Worm (Caenorhabditis elegans) whole organism, young adult: ENCODE measurements around the gene F46G10.2.
A peak's percentile ranks its signal among the peaks of the same experiment; 100 is the strongest.

Experiments used
- B0019.2 ChIP-seq: fragments of 200-800 bp; sonication (Bioruptor generic); conservative IDR thresholded peaks from 2 replicates; pipeline ENCODE4 v1.3.6; 2022; ENCODE audit warnings: missing genetic modification reagents, missing genetic modification characterization, missing compliant biosample characterization
- F33H1.4 ChIP-seq: fragments of 200-800 bp; sonication (Bioruptor generic); IDR thresholded peaks from 2 replicates; pipeline ENCODE4 v1.3.6; 2022; ENCODE audit warnings: missing genetic modification reagents, missing genetic modification characterization, missing compliant biosample characterization
- F37B4.10 ChIP-seq: fragments of 200-800 bp; sonication (Bioruptor generic); IDR thresholded peaks from 2 replicates; pipeline ENCODE4 v1.3.6; 2022; ENCODE audit warnings: missing genetic modification characterization, missing compliant biosample characterization
- F57C9.4 ChIP-seq: sonication (generic microtip); optimal IDR thresholded peaks from 2 replicates; lab custom pipeline; 2017; ENCODE audit warnings: mild to moderate bottlenecking, missing genetic modification characterization, missing compliant biosample characterization
- Y53G8AR.9 ChIP-seq: fragments of 200-800 bp; sonication (Bioruptor generic); conservative IDR thresholded peaks from 2 replicates; pipeline ENCODE4 v1.3.6; 2022; ENCODE audit warnings: missing genetic modification reagents, missing genetic modification characterization, missing compliant biosample characterization
- Y56A3A.18 ChIP-seq: fragments of 200-800 bp; sonication (Bioruptor generic); IDR thresholded peaks from 2 replicates; pipeline ENCODE4 v1.3.6; 2022; ENCODE audit warnings: missing genetic modification reagents, missing genetic modification characterization, missing compliant biosample characterization
- Y67H2A.10 ChIP-seq: fragments of 200-800 bp; sonication (Bioruptor generic); conservative IDR thresholded peaks from 2 replicates; pipeline ENCODE4 v1.3.6; 2022; ENCODE audit warnings: missing genetic modification reagents, missing genetic modification characterization, missing compliant biosample characterization
- akir-1 ChIP-seq: fragments of 200-800 bp; sonication (Bioruptor generic); optimal IDR thresholded peaks from 2 replicates; lab custom pipeline; 2018; ENCODE audit warnings: mild to moderate bottlenecking, missing genetic modification characterization, moderate library complexity, missing compliant biosample characterization
- aptf-2 ChIP-seq: fragments of 200-800 bp; sonication (Bioruptor generic); conservative IDR thresholded peaks from 2 replicates; pipeline ENCODE4 v1.3.6; 2022; ENCODE audit warnings: missing genetic modification reagents, missing genetic modification characterization, missing compliant biosample characterization
- atf-7 ChIP-seq: sonication (generic microtip); optimal IDR thresholded peaks from 2 replicates; lab custom pipeline; 2017; ENCODE audit warnings: mild to moderate bottlenecking, missing genetic modification characterization, missing compliant biosample characterization
- bed-1 ChIP-seq: fragments of 200-800 bp; sonication (Bioruptor generic); IDR thresholded peaks from 2 replicates; pipeline ENCODE4 v1.3.6; 2022; ENCODE audit warnings: missing genetic modification reagents, missing genetic modification characterization, missing compliant biosample characterization
- cebp-1 ChIP-seq, 2 experiments: fragments of 200-800 bp in 1 of 2; sonication (Bioruptor generic) in 1 of 2; sonication (generic microtip) in 1 of 2; IDR thresholded peaks in 1 of 2; optimal IDR thresholded peaks in 1 of 2; 2 replicates each; pipeline versions ENCODE4 v1.3.6 to Lab custom; 2017 to 2022; ENCODE audit warnings: missing compliant biosample characterization in 2 of 2, missing genetic modification characterization in 2 of 2, mild to moderate bottlenecking in 1 of 2, missing genetic modification reagents in 1 of 2, moderate library complexity in 1 of 2
- ceh-100 ChIP-seq: fragments of 200-800 bp; sonication (Bioruptor generic); IDR thresholded peaks from 2 replicates; pipeline ENCODE4 v1.3.6; 2022; ENCODE audit warnings: missing genetic modification reagents, missing genetic modification characterization, missing compliant biosample characterization
- ceh-27 ChIP-seq: fragments of 200-800 bp; sonication (Bioruptor generic); optimal IDR thresholded peaks from 2 replicates; lab custom pipeline; 2018; ENCODE audit warnings: mild to moderate bottlenecking, missing genetic modification characterization, moderate library complexity, missing compliant biosample characterization
- ceh-40 ChIP-seq: fragments of 200-800 bp; sonication (Bioruptor generic); IDR thresholded peaks from 2 replicates; pipeline ENCODE4 v1.3.6; 2022; ENCODE audit warnings: missing genetic modification characterization, missing compliant biosample characterization
- dox-1 ChIP-seq: fragments of 200-800 bp; sonication (Bioruptor generic); IDR thresholded peaks from 2 replicates; pipeline ENCODE4 v1.3.6; 2022; ENCODE audit warnings: missing genetic modification reagents, missing genetic modification characterization, missing compliant biosample characterization
- egrh-3 ChIP-seq: fragments of 200-800 bp; sonication (Bioruptor generic); IDR thresholded peaks from 2 replicates; pipeline ENCODE4 v1.3.6; 2022; ENCODE audit warnings: missing genetic modification reagents, missing genetic modification characterization, missing compliant biosample characterization
- ets-4 ChIP-seq: fragments of 200-800 bp; sonication (Bioruptor generic); optimal IDR thresholded peaks from 2 replicates; lab custom pipeline; 2018; ENCODE audit warnings: mild to moderate bottlenecking, missing genetic modification characterization, missing compliant biosample characterization
- hlh-26 ChIP-seq: fragments of 200-800 bp; sonication (Bioruptor generic); conservative IDR thresholded peaks from 2 replicates; pipeline ENCODE4 v1.3.6; 2022; ENCODE audit warnings: missing genetic modification reagents, missing genetic modification characterization, missing compliant biosample characterization
- hmg-20 ChIP-seq: fragments of 200-800 bp; sonication (Bioruptor generic); IDR thresholded peaks from 2 replicates; pipeline ENCODE4 v1.3.6; 2022; ENCODE audit warnings: missing genetic modification reagents, missing genetic modification characterization, missing compliant biosample characterization
- let-607 ChIP-seq, 2 experiments: fragments of 200-800 bp in 1 of 2; sonication (Bioruptor generic) in 1 of 2; sonication (generic microtip) in 1 of 2; optimal IDR thresholded peaks; 2 replicates each; lab custom pipeline; 2016 to 2018; ENCODE audit warnings: mild to moderate bottlenecking in 2 of 2, missing compliant biosample characterization in 2 of 2, missing genetic modification characterization in 2 of 2, moderate library complexity in 2 of 2, missing genotype in 1 of 2
- lin-40 ChIP-seq: sonication (generic microtip); optimal IDR thresholded peaks from 2 replicates; lab custom pipeline; 2016; ENCODE audit warnings: missing genetic modification characterization, mild to moderate bottlenecking, missing compliant biosample characterization, missing genotype, missing genetic modification reagents
- madf-6 ChIP-seq: fragments of 200-800 bp; sonication (Bioruptor generic); IDR thresholded peaks from 2 replicates; pipeline ENCODE4 v1.3.6; 2022; ENCODE audit warnings: missing genetic modification reagents, missing genetic modification characterization, missing compliant biosample characterization
- nfya-1 ChIP-seq: sonication (generic microtip); optimal IDR thresholded peaks from 2 replicates; lab custom pipeline; 2017; ENCODE audit warnings: antibody characterized with exemption, missing compliant biosample characterization, missing genetic modification characterization, borderline replicate concordance; ENCODE audit not compliant: insufficient read depth
- nfyb-1 ChIP-seq: fragments of 200-800 bp; sonication (Bioruptor generic); IDR thresholded peaks from 2 replicates; pipeline ENCODE4 v1.3.6; 2022; ENCODE audit warnings: missing genetic modification reagents, missing genetic modification characterization, missing compliant biosample characterization
- nhr-80 ChIP-seq: sonication (generic microtip); optimal IDR thresholded peaks from 2 replicates; lab custom pipeline; 2016; ENCODE audit warnings: missing genetic modification characterization, missing compliant biosample characterization
- pha-4 ChIP-seq: fragments of 150-350 bp; sonication (generic microtip); optimal IDR thresholded peaks from 2 replicates; lab custom pipeline; 2014; ENCODE audit warnings: missing biosample characterization, missing genetic modification reagents, missing genetic modification characterization
- rec-8 ChIP-seq, 2 experiments: sonication (generic microtip); optimal IDR thresholded peaks; 2 replicates each; lab custom pipeline; 2016; ENCODE audit warnings: mild to moderate bottlenecking in 2 of 2, missing genetic modification characterization in 2 of 2, missing genetic modification reagents in 2 of 2, missing genotype in 2 of 2, missing biosample characterization in 1 of 2, missing compliant biosample characterization in 1 of 2, moderate library complexity in 1 of 2
- ztf-22 ChIP-seq: fragments of 200-800 bp; sonication (Bioruptor generic); optimal IDR thresholded peaks from 2 replicates; lab custom pipeline; 2018; ENCODE audit warnings: mild to moderate bottlenecking, missing genetic modification characterization, moderate library complexity, missing compliant biosample characterization
- ztf-25 ChIP-seq: fragments of 200-800 bp; sonication (Bioruptor generic); IDR thresholded peaks from 2 replicates; pipeline ENCODE4 v1.3.6; 2022; ENCODE audit warnings: missing genetic modification reagents, missing genetic modification characterization, missing compliant biosample characterization
- ztf-28 ChIP-seq: fragments of 200-800 bp; sonication (Bioruptor generic); IDR thresholded peaks from 2 replicates; pipeline ENCODE4 v1.3.6; 2022; ENCODE audit warnings: missing genetic modification reagents, missing genetic modification characterization, missing compliant biosample characterization

The F46G10.2 gene

ce11 chrX:13339029-13339626 is 16.4 kb downstream of the F46G10.2 start:
- no peak for TF ChIP-seq cebp-1 (GFP tag; IDR thresholded peaks at IDR 0.05; lab: Robert Waterston, UW)
- peak; percentile 4 for TF ChIP-seq cebp-1 (tag; optimal IDR thresholded peaks at IDR 0.05; lab: Kevin White, UChicago)
- no peak for TF ChIP-seq bed-1 (GFP tag; lab: Robert Waterston, UW)
- no peak for TF ChIP-seq nfya-1 (tag; lab: Kevin White, UChicago)
- TF ChIP-seq nhr-80 = peak; percentile 97
- TF ChIP-seq Y56A3A.18 (GFP tag; lab: Robert Waterston, UW) = no peak
- TF ChIP-seq hmg-20 (GFP tag; lab: Robert Waterston, UW) = no peak
- TF ChIP-seq madf-6 = no peak
- TF ChIP-seq ztf-22 = peak; percentile 56
- peak; percentile 55 for TF ChIP-seq dox-1 (GFP tag; lab: Robert Waterston, UW)
- TF ChIP-seq pha-4 (tag; lab: Kevin White, UChicago) = no peak
- no peak for TF ChIP-seq ceh-27
- TF ChIP-seq let-607 (tag; optimal IDR thresholded peaks at IDR 0.05; lab: Kevin White, UChicago) = peak in 1 of 2 experiments; percentile 53
- peak; percentile 52 for TF ChIP-seq ets-4 (GFP tag; lab: Kevin White, UChicago)
- TF ChIP-seq nfyb-1 (GFP tag; lab: Robert Waterston, UW) = 0 out of 2 replicates have a peak, but pooled peaks have one; percentile 26
- TF ChIP-seq F37B4.10 (GFP tag; lab: Robert Waterston, UW) = no peak
- TF ChIP-seq atf-7 (tag; lab: Kevin White, UChicago) = peak; percentile 15

DNA sequence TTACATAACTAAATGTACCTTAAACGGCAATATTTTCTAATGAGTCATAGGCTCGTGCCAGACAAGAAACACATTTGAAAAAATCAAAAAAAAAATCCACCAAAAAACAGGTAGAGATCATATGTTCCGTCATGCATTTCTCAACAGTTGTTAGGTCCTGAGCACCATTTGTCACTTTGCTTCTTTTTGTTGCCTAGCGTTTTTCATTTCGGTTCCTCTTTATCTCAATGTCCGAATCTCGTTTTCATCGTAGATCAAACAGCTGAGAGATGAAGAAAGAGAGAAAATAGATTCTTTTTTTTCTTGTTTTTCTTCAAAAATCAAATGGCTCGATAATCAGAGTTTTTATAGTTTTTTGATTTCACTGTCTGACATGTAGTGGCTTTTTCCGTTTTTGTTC is 18.2 kb downstream of the F46G10.2 start:
- TF ChIP-seq ceh-100 (GFP tag; lab: Robert Waterston, UW) (no peak), hlh-26 (GFP tag; lab: Robert Waterston, UW) (no peak)

DNA sequence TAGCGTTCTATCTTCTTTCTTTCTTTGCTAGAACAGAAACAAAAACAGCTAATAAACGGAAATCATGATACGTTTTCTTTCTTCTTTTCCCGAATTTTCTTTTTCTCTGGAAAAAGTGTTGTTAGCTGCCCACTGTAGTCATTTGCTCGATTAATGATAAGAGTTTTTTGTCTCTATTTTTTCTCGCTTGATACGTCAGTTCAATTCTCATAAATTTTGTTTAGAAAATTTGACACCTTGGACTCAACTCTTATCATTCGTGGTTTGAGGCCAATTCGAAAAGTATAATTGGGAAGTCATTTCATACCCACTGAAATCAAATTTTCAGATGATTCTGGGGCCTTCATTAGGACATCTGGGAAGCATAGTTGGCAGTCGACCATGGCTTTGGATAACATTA is 19.1 kb downstream of the F46G10.2 start:
- TF ChIP-seq hmg-20 (GFP tag; lab: Robert Waterston, UW) = no peak
- peak; percentile 74 for TF ChIP-seq nhr-80

DNA sequence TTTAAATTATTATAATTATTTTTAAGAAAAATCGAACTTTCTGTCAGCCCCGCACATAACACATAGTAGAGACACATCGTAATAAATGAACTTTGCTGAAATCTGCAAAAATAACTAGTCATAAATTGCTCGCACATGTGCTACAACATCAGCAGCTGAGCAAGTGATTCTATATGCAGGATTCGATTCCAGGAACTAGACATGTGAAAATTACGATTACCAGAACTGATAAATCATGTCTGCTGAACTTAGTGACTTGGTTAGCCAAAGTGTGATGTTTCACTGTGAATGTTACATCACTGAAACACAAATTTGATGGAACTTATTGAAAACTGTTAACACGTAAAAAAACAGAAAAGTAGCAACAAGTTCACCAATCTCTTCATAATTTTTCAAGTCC is 24.5 kb downstream of the F46G10.2 start:
- TF ChIP-seq ets-4 (GFP tag; lab: Kevin White, UChicago) (no peak), lin-40 (tag; lab: Kevin White, UChicago) (no peak), rec-8 (tag; optimal IDR thresholded peaks at IDR 0.05; lab: Kevin White, UChicago) (no peak), ztf-25 (GFP tag; lab: Robert Waterston, UW) (no peak), Y67H2A.10 (GFP tag; lab: Robert Waterston, UW) (no peak), F33H1.4 (no peak), egrh-3 (GFP tag; lab: Robert Waterston, UW) (no peak), akir-1 (GFP tag; lab: Kevin White, UChicago) (no peak), Y53G8AR.9 (no peak), aptf-2 (GFP tag; lab: Robert Waterston, UW) (no peak), ztf-28 (GFP tag; lab: Robert Waterston, UW) (no peak), ceh-40 (GFP tag; lab: Robert Waterston, UW) (no peak), B0019.2 (GFP tag; lab: Robert Waterston, UW) (no peak), F57C9.4 (tag; lab: Kevin White, UChicago) (no peak)
- TF ChIP-seq, all 124 proteins: peak for 0
